Fruit fly (Drosophila melanogaster) whole organism, prepupa: ENCODE measurements around the gene STUB1.

Experiments used
- Blimp-1 ChIP-seq: fragments of 200-800 bp; sonication (Bioruptor generic); optimal IDR thresholded peaks from 3 replicates; lab custom pipeline; 2017; ENCODE audit warnings: missing biosample characterization, missing genetic modification characterization, mild to moderate bottlenecking, moderate library complexity, missing genetic modification reagents
- CG10631 ChIP-seq: fragments of 200-800 bp; sonication (Bioruptor generic); optimal IDR thresholded peaks from 2 replicates; lab custom pipeline; 2016; ENCODE audit warnings: missing biosample characterization, missing genetic modification characterization
- CG10669 ChIP-seq: fragments of 200-800 bp; sonication (Bioruptor generic); optimal IDR thresholded peaks from 3 replicates; lab custom pipeline; 2018; ENCODE audit warnings: missing biosample characterization, mild to moderate bottlenecking, missing genetic modification characterization, moderate library complexity
- CG11902 ChIP-seq: fragments of 200-800 bp; sonication (Bioruptor generic); optimal IDR thresholded peaks from 3 replicates; lab custom pipeline; 2016; ENCODE audit warnings: missing biosample characterization, missing genetic modification characterization
- CG15336 ChIP-seq: fragments of 200-800 bp; sonication (Bioruptor generic); IDR thresholded peaks from 2 replicates; pipeline ENCODE4 v1.3.6; 2022; ENCODE audit warnings: missing biosample characterization, missing genetic modification characterization
- CG1621 ChIP-seq: fragments of 200-800 bp; sonication (Bioruptor generic); optimal IDR thresholded peaks from 3 replicates; lab custom pipeline; 2018; ENCODE audit warnings: missing biosample characterization, mild to moderate bottlenecking, missing genetic modification characterization
- CG16779 ChIP-seq: fragments of 200-800 bp; sonication (Bioruptor generic); optimal IDR thresholded peaks from 3 replicates; lab custom pipeline; 2017; ENCODE audit warnings: missing biosample characterization, mild to moderate bottlenecking, missing genetic modification characterization
- CG31627 ChIP-seq: fragments of 200-800 bp; sonication (Bioruptor generic); optimal IDR thresholded peaks from 3 replicates; lab custom pipeline; 2016; ENCODE audit warnings: missing biosample characterization, missing genetic modification characterization
- CG32006 ChIP-seq: fragments of 200-800 bp; sonication (Bioruptor generic); optimal IDR thresholded peaks from 3 replicates; lab custom pipeline; 2017; ENCODE audit warnings: missing biosample characterization, mild to moderate bottlenecking, missing genetic modification characterization
- CG34406 ChIP-seq: fragments of 200-800 bp; sonication (Bioruptor generic); optimal IDR thresholded peaks from 3 replicates; lab custom pipeline; 2016; ENCODE audit warnings: missing biosample characterization, missing genetic modification characterization
- CG3919 ChIP-seq: fragments of 200-800 bp; sonication (Bioruptor generic); optimal IDR thresholded peaks from 3 replicates; lab custom pipeline; 2016; ENCODE audit warnings: missing biosample characterization, missing genetic modification characterization
- CG4318 ChIP-seq: fragments of 200-800 bp; sonication (Bioruptor generic); optimal IDR thresholded peaks from 3 replicates; lab custom pipeline; 2017; ENCODE audit warnings: missing biosample characterization, mild to moderate bottlenecking, missing genetic modification characterization
- CG6163 ChIP-seq: fragments of 200-800 bp; sonication (Bioruptor generic); IDR thresholded peaks from 3 replicates; pipeline ENCODE4 v1.3.6; 2022; ENCODE audit warnings: missing biosample characterization, missing genetic modification characterization
- CG6808 ChIP-seq: fragments of 200-800 bp; sonication (Bioruptor generic); optimal IDR thresholded peaks from 3 replicates; lab custom pipeline; 2017; ENCODE audit warnings: missing biosample characterization, missing genetic modification characterization, mild to moderate bottlenecking, moderate library complexity, missing genetic modification reagents
- CG7368 ChIP-seq: fragments of 200-800 bp; sonication (Bioruptor generic); optimal IDR thresholded peaks from 3 replicates; lab custom pipeline; 2016; ENCODE audit warnings: missing biosample characterization, missing genetic modification characterization
- CG8119 ChIP-seq: fragments of 200-800 bp; sonication (Bioruptor generic); IDR thresholded peaks from 3 replicates; pipeline ENCODE4 v1.3.6; 2022; ENCODE audit warnings: missing biosample characterization, missing genetic modification characterization
- CG8319 ChIP-seq: fragments of 200-800 bp; sonication (Bioruptor generic); optimal IDR thresholded peaks from 3 replicates; lab custom pipeline; 2016; ENCODE audit warnings: missing biosample characterization, missing genetic modification characterization
- CG8632 ChIP-seq: fragments of 200-800 bp; sonication (Bioruptor generic); optimal IDR thresholded peaks from 3 replicates; lab custom pipeline; 2016; ENCODE audit warnings: missing biosample characterization, missing genetic modification characterization
- CG9139 ChIP-seq: fragments of 200-800 bp; sonication (Bioruptor generic); optimal IDR thresholded peaks from 3 replicates; lab custom pipeline; 2017; ENCODE audit warnings: missing biosample characterization, mild to moderate bottlenecking, missing genetic modification characterization
- Eip75B ChIP-seq: fragments of 200-800 bp; sonication (Bioruptor generic); optimal IDR thresholded peaks from 3 replicates; lab custom pipeline; 2016; ENCODE audit warnings: missing biosample characterization, missing genetic modification characterization
- Eip78C ChIP-seq: fragments of 200-800 bp; sonication (Bioruptor generic); peaks from one replicate; lab custom pipeline; 2016; ENCODE audit warnings: missing biosample characterization, missing genetic modification characterization
- Eip93F ChIP-seq: fragments of 200-800 bp; sonication (Bioruptor generic); optimal IDR thresholded peaks from 2 replicates; lab custom pipeline; 2016; ENCODE audit warnings: missing biosample characterization, mild to moderate bottlenecking, missing genetic modification characterization
- Ets21C ChIP-seq: fragments of 200-800 bp; sonication (Bioruptor generic); optimal IDR thresholded peaks from 3 replicates; lab custom pipeline; 2016; ENCODE audit warnings: missing biosample characterization, missing genetic modification characterization
- Hr38 ChIP-seq: sonication (Bioruptor generic); optimal IDR thresholded peaks from 2 replicates; lab custom pipeline; 2016; ENCODE audit warnings: missing biosample characterization, missing genetic modification characterization
- Hr4 ChIP-seq: fragments of 200-800 bp; sonication (Bioruptor generic); optimal IDR thresholded peaks from 3 replicates; lab custom pipeline; 2016; ENCODE audit warnings: missing biosample characterization, missing genetic modification characterization
- Lpt ChIP-seq: fragments of 200-800 bp; sonication (Bioruptor generic); optimal IDR thresholded peaks from 3 replicates; lab custom pipeline; 2016; ENCODE audit warnings: missing biosample characterization, missing genetic modification characterization
- Met ChIP-seq: fragments of 200-800 bp; sonication (Bioruptor generic); optimal IDR thresholded peaks from 3 replicates; lab custom pipeline; 2016; ENCODE audit warnings: missing biosample characterization, missing genetic modification characterization
- OdsH ChIP-seq: fragments of 200-800 bp; sonication (Bioruptor generic); optimal IDR thresholded peaks from 3 replicates; lab custom pipeline; 2016; ENCODE audit warnings: missing biosample characterization, missing genetic modification characterization
- Sox102F ChIP-seq: fragments of 200-800 bp; sonication (Bioruptor generic); optimal IDR thresholded peaks from 2 replicates; lab custom pipeline; 2016; ENCODE audit warnings: missing biosample characterization, mild to moderate bottlenecking, missing genetic modification characterization
- Sox14 ChIP-seq: fragments of 200-800 bp; sonication (Bioruptor generic); optimal IDR thresholded peaks from 3 replicates; lab custom pipeline; 2016; ENCODE audit warnings: missing biosample characterization, missing genetic modification characterization
- Sox15 ChIP-seq: fragments of 200-800 bp; sonication (Bioruptor generic); optimal IDR thresholded peaks from 3 replicates; lab custom pipeline; 2016; ENCODE audit warnings: missing biosample characterization, missing genetic modification characterization
- acj6 ChIP-seq: fragments of 200-800 bp; sonication (Bioruptor generic); optimal IDR thresholded peaks from 3 replicates; lab custom pipeline; 2016; ENCODE audit warnings: missing biosample characterization, missing genetic modification characterization
- dac ChIP-seq: fragments of 200-800 bp; sonication (Bioruptor generic); optimal IDR thresholded peaks from 2 replicates; lab custom pipeline; 2017; ENCODE audit warnings: missing biosample characterization, mild to moderate bottlenecking, missing genetic modification characterization
- dsx ChIP-seq: fragments of 200-800 bp; optimal IDR thresholded peaks from 3 replicates; lab custom pipeline; 2019; ENCODE audit warnings: missing biosample characterization, mild to moderate bottlenecking, missing genetic modification characterization, moderate library complexity; ENCODE audit not compliant: poor library complexity, severe bottlenecking
- eg ChIP-seq: fragments of 200-800 bp; sonication (Bioruptor generic); IDR thresholded peaks from 3 replicates; pipeline ENCODE4 v1.3.6; 2022; ENCODE audit warnings: missing biosample characterization, missing genetic modification characterization
- esn ChIP-seq: fragments of 200-800 bp; sonication (Bioruptor generic); optimal IDR thresholded peaks from 2 replicates; lab custom pipeline; 2016; ENCODE audit warnings: missing biosample characterization, mild to moderate bottlenecking, missing genetic modification characterization, moderate library complexity
- fd59A ChIP-seq: fragments of 200-800 bp; sonication (Bioruptor generic); optimal IDR thresholded peaks from 2 replicates; lab custom pipeline; 2017; ENCODE audit warnings: missing biosample characterization, mild to moderate bottlenecking, missing genetic modification characterization, missing genetic modification reagents
- fd85E ChIP-seq: fragments of 200-800 bp; sonication (Bioruptor generic); optimal IDR thresholded peaks from 3 replicates; lab custom pipeline; 2016; ENCODE audit warnings: missing biosample characterization, missing genetic modification characterization
- fkh ChIP-seq: fragments of 200-800 bp; sonication (Bioruptor generic); optimal IDR thresholded peaks from 3 replicates; lab custom pipeline; 2017; ENCODE audit warnings: missing biosample characterization, mild to moderate bottlenecking, missing genetic modification characterization, moderate library complexity
- lz ChIP-seq: fragments of 200-800 bp; sonication (Bioruptor generic); optimal IDR thresholded peaks from 3 replicates; lab custom pipeline; 2016; ENCODE audit warnings: missing biosample characterization, missing genetic modification characterization
- net ChIP-seq: fragments of 200-800 bp; sonication (Bioruptor generic); optimal IDR thresholded peaks from 3 replicates; lab custom pipeline; 2016; ENCODE audit warnings: missing biosample characterization, missing genetic modification characterization
- pdm3 ChIP-seq: fragments of 200-800 bp; sonication (Bioruptor generic); optimal IDR thresholded peaks from 3 replicates; lab custom pipeline; 2016; ENCODE audit warnings: missing biosample characterization, missing genetic modification characterization
- salr ChIP-seq, 2 experiments: fragments of 200-800 bp; sonication (Bioruptor generic); optimal IDR thresholded peaks; 3 replicates each; lab custom pipeline; 2016 to 2018; ENCODE audit warnings: missing biosample characterization in 2 of 2, missing genetic modification characterization in 2 of 2, mild to moderate bottlenecking in 1 of 2
- spab ChIP-seq: fragments of 200-800 bp; sonication (Bioruptor generic); optimal IDR thresholded peaks from 2 replicates; lab custom pipeline; 2017; ENCODE audit warnings: missing biosample characterization, mild to moderate bottlenecking, missing genetic modification characterization, missing genetic modification reagents
- ss ChIP-seq, 2 experiments: fragments of 200-800 bp; sonication (Bioruptor generic); optimal IDR thresholded peaks; 2 replicates in 1 of 2; 3 replicates in 1 of 2; lab custom pipeline; 2017 to 2018; ENCODE audit warnings: mild to moderate bottlenecking in 2 of 2, missing biosample characterization in 2 of 2, missing genetic modification characterization in 2 of 2, moderate library complexity in 1 of 2
- svp ChIP-seq: fragments of 200-800 bp; sonication (Bioruptor generic); peaks from one replicate; lab custom pipeline; 2016; ENCODE audit warnings: missing biosample characterization, missing genetic modification characterization
- topi ChIP-seq: fragments of 200-800 bp; sonication (Bioruptor generic); optimal IDR thresholded peaks from 3 replicates; lab custom pipeline; 2016; ENCODE audit warnings: missing biosample characterization, missing genetic modification characterization
- vri ChIP-seq: fragments of 200-800 bp; sonication (Bioruptor generic); optimal IDR thresholded peaks from 3 replicates; lab custom pipeline; 2016; ENCODE audit warnings: missing biosample characterization, mild to moderate bottlenecking, missing genetic modification characterization

STUB1 gene

dm6 chr2L:10466865-10467270 lies 29.5 kb downstream of the STUB1 start (continued):
- TF ChIP-seq CG6808 (GFP tag; lab: Kevin White, UChicago), result no peak
- no peak for TF ChIP-seq CG6163
- no peak for TF ChIP-seq CG10631 (GFP tag; lab: Kevin White, UChicago)
- TF ChIP-seq acj6 (GFP tag; lab: Kevin White, UChicago), result peak; percentile 12
- no peak for TF ChIP-seq svp (GFP tag; lab: Kevin White, UChicago)
- no peak for TF ChIP-seq topi (GFP tag; lab: Kevin White, UChicago)
- TF ChIP-seq Met (GFP tag; lab: Kevin White, UChicago), result no peak
- no peak for TF ChIP-seq CG16779 (tag; lab: Kevin White, UChicago)
- no peak for TF ChIP-seq CG3919 (GFP tag; lab: Kevin White, UChicago)
- no peak for TF ChIP-seq Lpt (GFP tag; lab: Kevin White, UChicago)
- TF ChIP-seq CG32006, result no peak
- TF ChIP-seq Hr38, result no peak
- no peak for TF ChIP-seq fd59A
- no peak for TF ChIP-seq pdm3 (GFP tag; lab: Kevin White, UChicago)
- no peak for TF ChIP-seq dac (GFP tag; lab: Kevin White, UChicago)
- TF ChIP-seq dsx (GFP tag; lab: Kevin White, UChicago), result no peak
- TF ChIP-seq, all 60 proteins: peak for 7

dm6 chr2L:10468388-10468787 lies 31.0 kb downstream of the STUB1 start:
- TF ChIP-seq ss (GFP tag; optimal IDR thresholded peaks at IDR 0.05; lab: Kevin White, UChicago) (no peak), net (GFP tag; lab: Kevin White, UChicago) (peak; percentile 44), Sox14 (GFP tag; lab: Kevin White, UChicago) (peak; percentile 30), CG10669 (peak; percentile 75), CG6163 (peak; percentile 80), topi (GFP tag; lab: Kevin White, UChicago) (peak; percentile 17), CG31627 (GFP tag; lab: Kevin White, UChicago) (peak; percentile 14), Hr38 (no peak), Sox102F (GFP tag; lab: Kevin White, UChicago) (peak; percentile 42), CG1621 (tag; lab: Kevin White, UChicago) (no peak), vri (GFP tag; lab: Kevin White, UChicago) (no peak), svp (GFP tag; lab: Kevin White, UChicago) (peak; percentile 89), dsx (GFP tag; lab: Kevin White, UChicago) (no peak), pdm3 (GFP tag; lab: Kevin White, UChicago) (peak; percentile 60), fd59A (peak; percentile 27), CG8319 (GFP tag; lab: Kevin White, UChicago) (peak; percentile 4), CG7368 (GFP tag; lab: Kevin White, UChicago) (peak; percentile 37), CG16779 (tag; lab: Kevin White, UChicago) (no peak), esn (peak; percentile 24), Hr4 (GFP tag; lab: Kevin White, UChicago) (peak; percentile 43), CG10631 (GFP tag; lab: Kevin White, UChicago) (peak; percentile 46), Eip93F (no peak), Blimp-1 (GFP tag; lab: Kevin White, UChicago) (no peak), CG8632 (GFP tag; lab: Kevin White, UChicago) (peak; percentile 30), eg (GFP tag; lab: Robert Waterston, UW) (no peak; the same call in 2 of the 3 replicates), salr (GFP tag; optimal IDR thresholded peaks at IDR 0.05; lab: Kevin White, UChicago) (peak in 1 of 2 experiments; percentile 30), spab (GFP tag; lab: Kevin White, UChicago) (peak; percentile 55), fkh (GFP tag; lab: Kevin White, UChicago) (no peak), Met (GFP tag; lab: Kevin White, UChicago) (peak; percentile 25), lz (GFP tag; lab: Kevin White, UChicago) (peak; percentile 7), Sox15 (GFP tag; lab: Kevin White, UChicago) (peak; percentile 25), Ets21C (GFP tag; lab: Kevin White, UChicago) (no peak), CG34406 (GFP tag; lab: Kevin White, UChicago) (peak; percentile 46), CG9139 (GFP tag; lab: Kevin White, UChicago) (no peak), Eip78C (GFP tag; lab: Kevin White, UChicago) (peak; percentile 81), OdsH (GFP tag; lab: Kevin White, UChicago) (peak; percentile 58), fd85E (GFP tag; lab: Kevin White, UChicago) (no peak), CG8119 (GFP tag; lab: Robert Waterston, UW) (no peak), CG4318 (GFP tag; lab: Kevin White, UChicago) (peak; percentile 19), dac (GFP tag; lab: Kevin White, UChicago) (no peak), CG11902 (peak; percentile 34), Eip75B (peak; percentile 5), CG32006 (peak; percentile 67), CG15336 (GFP tag; lab: Robert Waterston, UW) (no peak; the same call in 1 of the 2 replicates)
